Worm (Caenorhabditis elegans): ENCODE measurements around the gene C40C9.3.

ce11 chrX:13672622-13673021 lies 25.2 kb downstream of the C40C9.3 start:
- TF ChIP-seq chd-7 (tag; optimal IDR thresholded peaks at IDR 0.05) = no peak
- TF ChIP-seq somi-1 (GFP tag; optimal IDR thresholded peaks at IDR 0.05) = no peak
- TF ChIP-seq efl-1 (GFP tag; optimal IDR thresholded peaks at IDR 0.05) = no peak

All from whole organism, young adult.